Worm (Caenorhabditis elegans): ENCODE measurements around the gene R02F2.10.

The R02F2.10 gene

ce11 chrIII:5506023-5506597, 28.0 kb downstream of the R02F2.10 start:
- no peak for TF ChIP-seq unc-62 (GFP tag; optimal IDR thresholded peaks at IDR 0.05)

DNA sequence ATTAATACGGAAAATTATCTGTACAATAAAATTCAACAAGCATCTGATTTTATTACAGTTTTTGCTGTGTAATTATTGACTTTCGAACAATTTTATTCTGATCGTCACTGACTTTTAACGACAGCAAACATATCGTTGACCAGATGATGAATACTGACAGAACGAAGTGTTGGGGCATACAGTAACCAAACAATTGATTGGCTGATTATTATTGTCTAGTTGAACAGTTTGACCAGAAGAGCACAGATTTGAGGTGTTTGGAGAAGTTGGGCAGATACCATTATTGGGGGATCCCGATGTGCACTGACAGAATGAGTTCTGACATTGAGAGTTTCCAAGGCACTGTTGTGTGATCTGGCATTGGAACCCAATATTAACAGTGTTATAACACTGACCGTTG, 28.8 kb downstream of the R02F2.10 start:
- no peak for TF ChIP-seq unc-62 (GFP tag; optimal IDR thresholded peaks at IDR 0.05)

DNA sequence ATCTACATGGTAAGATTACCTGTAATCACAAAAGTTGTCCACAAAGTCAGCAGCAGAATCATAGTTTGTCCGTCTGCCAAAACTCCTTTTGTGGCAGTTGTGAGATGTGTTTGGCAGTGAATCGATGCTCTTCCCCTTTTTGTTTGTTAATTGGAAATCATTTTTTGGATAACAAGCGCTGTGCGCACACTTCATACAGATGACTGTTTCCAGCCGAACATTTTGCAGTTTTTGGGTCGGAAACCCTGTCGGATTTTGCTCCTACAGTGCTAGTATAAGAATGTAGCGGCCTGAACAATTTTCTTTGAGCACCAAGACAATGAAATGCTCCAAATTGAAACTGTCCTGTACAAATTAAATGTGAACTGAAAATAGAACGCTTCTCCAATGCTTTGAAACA, 30.6 kb downstream of the R02F2.10 start, which contains the start of gene D1044.7:
Gene D1044.7, minus strand, starts transcription at position 101 of the 400 bp plus-strand sequence.
- TF ChIP-seq unc-62 (GFP tag; optimal IDR thresholded peaks at IDR 0.05) = no peak

- TF ChIP-seq unc-62 (GFP tag; optimal IDR thresholded peaks at IDR 0.05) = no peak
Observed at ce11 chrIII:5512502-5512901, 34.4 kb downstream of the R02F2.10 start, which contains the start of gene pqn-25. pqn-25 (minus strand) TSS chrIII:5512602.

DNA sequence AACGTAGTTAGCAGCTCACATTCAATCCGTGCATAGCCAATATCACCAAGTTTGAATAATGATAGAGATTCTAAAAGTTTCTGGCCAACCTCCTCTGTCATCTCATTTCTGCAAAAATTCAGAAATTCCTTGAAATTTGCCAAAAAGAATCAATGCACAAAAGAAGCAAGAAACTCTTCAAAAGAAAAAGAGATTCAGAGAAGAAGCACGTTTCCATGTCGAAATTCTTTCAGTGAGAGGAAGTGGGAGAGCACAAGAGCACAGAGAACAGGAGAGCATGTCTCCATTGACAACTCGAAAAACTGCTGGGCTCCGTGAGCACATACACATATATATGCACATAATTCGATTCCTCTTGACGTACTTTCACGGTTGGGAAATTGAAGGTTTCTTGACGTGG, 39.3 kb downstream of the R02F2.10 start, which contains the start of gene nekl-4:
Gene nekl-4, minus strand, starts transcription at position 101 of the 400 bp plus-strand sequence.
- TF ChIP-seq unc-62 (GFP tag; optimal IDR thresholded peaks at IDR 0.05) = no peak

DNA sequence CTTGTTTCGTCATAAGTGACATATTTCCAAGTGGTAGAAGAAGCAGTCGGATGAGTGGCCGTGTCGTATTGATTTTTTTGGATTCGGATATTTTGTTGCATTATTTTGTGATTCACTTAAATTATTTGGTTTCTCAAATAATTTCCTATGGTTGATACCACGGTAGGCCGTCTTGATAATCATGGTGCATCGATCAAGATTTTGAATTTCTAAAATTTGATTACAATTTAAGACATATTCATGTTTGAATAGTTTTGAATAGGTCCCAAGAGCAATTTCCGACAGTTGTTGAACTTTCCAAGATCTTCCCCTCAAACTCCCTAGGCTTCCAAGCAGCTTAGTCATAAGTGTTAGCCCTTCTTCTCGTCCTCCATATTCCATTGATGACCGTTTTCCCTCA, 43.8 kb downstream of the R02F2.10 start, which contains the start of gene D1044.4:
Gene D1044.4, minus strand, starts transcription at position 101 of the 400 bp plus-strand sequence.
- TF ChIP-seq unc-62 (GFP tag; optimal IDR thresholded peaks at IDR 0.05) = no peak

DNA sequence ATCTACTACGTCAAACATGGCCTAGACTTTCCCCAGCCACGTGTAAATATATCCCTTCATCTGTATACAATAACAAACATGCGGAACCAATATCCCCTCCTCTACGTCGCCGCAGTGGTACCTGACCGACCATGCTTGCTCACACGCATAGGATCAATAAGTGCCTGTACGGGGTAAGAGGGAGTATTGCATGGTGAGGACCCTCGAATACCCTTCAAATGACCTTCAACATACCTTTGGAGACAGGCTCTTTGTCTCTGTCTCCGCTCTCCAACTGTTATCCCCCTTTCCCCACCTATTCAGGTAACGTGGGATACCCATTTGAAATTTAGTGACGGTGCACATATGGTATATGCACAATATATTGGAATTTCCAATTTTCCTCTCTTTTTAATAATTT, 47.9 kb downstream of the R02F2.10 start, which contains the start of gene dex-1:
Gene dex-1, plus strand, starts transcription at position 132 of the 400 bp plus-strand sequence.
- TF ChIP-seq unc-62 (GFP tag; optimal IDR thresholded peaks at IDR 0.05) = no peak

All from whole organism, dauer.